Fruit fly (Drosophila melanogaster) whole organism, prepupa: ENCODE measurements around the gene atms.

Experiments
- Blimp-1 ChIP-seq: fragments of 200-800 bp; sonication (Bioruptor generic); optimal IDR thresholded peaks from 3 replicates; lab custom pipeline; 2017; ENCODE audit warnings: missing biosample characterization, missing genetic modification characterization, mild to moderate bottlenecking, moderate library complexity, missing genetic modification reagents
- CG10631 ChIP-seq: fragments of 200-800 bp; sonication (Bioruptor generic); optimal IDR thresholded peaks from 2 replicates; lab custom pipeline; 2016; ENCODE audit warnings: missing biosample characterization, missing genetic modification characterization
- CG10669 ChIP-seq: fragments of 200-800 bp; sonication (Bioruptor generic); optimal IDR thresholded peaks from 3 replicates; lab custom pipeline; 2018; ENCODE audit warnings: missing biosample characterization, mild to moderate bottlenecking, missing genetic modification characterization, moderate library complexity
- CG11294 ChIP-seq: fragments of 200-800 bp; sonication (Bioruptor generic); IDR thresholded peaks from 2 replicates; pipeline ENCODE4 v1.3.6; 2022; ENCODE audit warnings: missing biosample characterization, missing genetic modification characterization
- CG11902 ChIP-seq: fragments of 200-800 bp; sonication (Bioruptor generic); optimal IDR thresholded peaks from 3 replicates; lab custom pipeline; 2016; ENCODE audit warnings: missing biosample characterization, missing genetic modification characterization
- CG15336 ChIP-seq: fragments of 200-800 bp; sonication (Bioruptor generic); IDR thresholded peaks from 2 replicates; pipeline ENCODE4 v1.3.6; 2022; ENCODE audit warnings: missing biosample characterization, missing genetic modification characterization
- CG16779 ChIP-seq: fragments of 200-800 bp; sonication (Bioruptor generic); optimal IDR thresholded peaks from 3 replicates; lab custom pipeline; 2017; ENCODE audit warnings: missing biosample characterization, mild to moderate bottlenecking, missing genetic modification characterization
- CG3032 ChIP-seq: fragments of 200-800 bp; optimal IDR thresholded peaks from 2 replicates; lab custom pipeline; 2019; ENCODE audit warnings: missing biosample characterization, mild to moderate bottlenecking, missing genetic modification characterization, moderate library complexity
- CG31627 ChIP-seq: fragments of 200-800 bp; sonication (Bioruptor generic); optimal IDR thresholded peaks from 3 replicates; lab custom pipeline; 2016; ENCODE audit warnings: missing biosample characterization, missing genetic modification characterization
- CG34406 ChIP-seq: fragments of 200-800 bp; sonication (Bioruptor generic); optimal IDR thresholded peaks from 3 replicates; lab custom pipeline; 2016; ENCODE audit warnings: missing biosample characterization, missing genetic modification characterization
- CG3919 ChIP-seq: fragments of 200-800 bp; sonication (Bioruptor generic); optimal IDR thresholded peaks from 3 replicates; lab custom pipeline; 2016; ENCODE audit warnings: missing biosample characterization, missing genetic modification characterization
- CG4318 ChIP-seq: fragments of 200-800 bp; sonication (Bioruptor generic); optimal IDR thresholded peaks from 3 replicates; lab custom pipeline; 2017; ENCODE audit warnings: missing biosample characterization, mild to moderate bottlenecking, missing genetic modification characterization
- CG6163 ChIP-seq: fragments of 200-800 bp; sonication (Bioruptor generic); IDR thresholded peaks from 3 replicates; pipeline ENCODE4 v1.3.6; 2022; ENCODE audit warnings: missing biosample characterization, missing genetic modification characterization
- CG6276 ChIP-seq: fragments of 200-800 bp; sonication (Bioruptor generic); optimal IDR thresholded peaks from 2 replicates; lab custom pipeline; 2017; ENCODE audit warnings: missing biosample characterization, mild to moderate bottlenecking, missing genetic modification characterization
- CG6792 ChIP-seq: fragments of 200-800 bp; sonication (Bioruptor generic); optimal IDR thresholded peaks from 3 replicates; lab custom pipeline; 2016; ENCODE audit warnings: missing biosample characterization, missing genetic modification characterization
- CG6854 ChIP-seq: fragments of 200-800 bp; sonication (Bioruptor generic); optimal IDR thresholded peaks from 2 replicates; lab custom pipeline; 2017; ENCODE audit warnings: missing biosample characterization, mild to moderate bottlenecking, missing genetic modification characterization
- CG7368 ChIP-seq: fragments of 200-800 bp; sonication (Bioruptor generic); optimal IDR thresholded peaks from 3 replicates; lab custom pipeline; 2016; ENCODE audit warnings: missing biosample characterization, missing genetic modification characterization
- CG8119 ChIP-seq: fragments of 200-800 bp; sonication (Bioruptor generic); IDR thresholded peaks from 3 replicates; pipeline ENCODE4 v1.3.6; 2022; ENCODE audit warnings: missing biosample characterization, missing genetic modification characterization
- CG8319 ChIP-seq: fragments of 200-800 bp; sonication (Bioruptor generic); optimal IDR thresholded peaks from 3 replicates; lab custom pipeline; 2016; ENCODE audit warnings: missing biosample characterization, missing genetic modification characterization
- CG8632 ChIP-seq: fragments of 200-800 bp; sonication (Bioruptor generic); optimal IDR thresholded peaks from 3 replicates; lab custom pipeline; 2016; ENCODE audit warnings: missing biosample characterization, missing genetic modification characterization
- CG9139 ChIP-seq: fragments of 200-800 bp; sonication (Bioruptor generic); optimal IDR thresholded peaks from 3 replicates; lab custom pipeline; 2017; ENCODE audit warnings: missing biosample characterization, mild to moderate bottlenecking, missing genetic modification characterization
- Eip75B ChIP-seq: fragments of 200-800 bp; sonication (Bioruptor generic); optimal IDR thresholded peaks from 3 replicates; lab custom pipeline; 2016; ENCODE audit warnings: missing biosample characterization, missing genetic modification characterization
- Eip78C ChIP-seq: fragments of 200-800 bp; sonication (Bioruptor generic); peaks from one replicate; lab custom pipeline; 2016; ENCODE audit warnings: missing biosample characterization, missing genetic modification characterization
- Eip93F ChIP-seq: fragments of 200-800 bp; sonication (Bioruptor generic); optimal IDR thresholded peaks from 2 replicates; lab custom pipeline; 2016; ENCODE audit warnings: missing biosample characterization, mild to moderate bottlenecking, missing genetic modification characterization
- Ets21C ChIP-seq: fragments of 200-800 bp; sonication (Bioruptor generic); optimal IDR thresholded peaks from 3 replicates; lab custom pipeline; 2016; ENCODE audit warnings: missing biosample characterization, missing genetic modification characterization
- Ets96B ChIP-seq: fragments of 200-800 bp; optimal IDR thresholded peaks from 2 replicates; lab custom pipeline; 2019; ENCODE audit warnings: missing biosample characterization, mild to moderate bottlenecking, missing genetic modification characterization, moderate library complexity
- Gug ChIP-seq: fragments of 200-800 bp; sonication (Bioruptor generic); IDR thresholded peaks from 2 replicates; pipeline ENCODE4 v1.3.6; 2022; ENCODE audit warnings: missing biosample characterization, missing genetic modification characterization
- Hr39 ChIP-seq: fragments of 200-800 bp; sonication (Bioruptor generic); optimal IDR thresholded peaks from 2 replicates; lab custom pipeline; 2016; ENCODE audit warnings: missing biosample characterization, missing genetic modification characterization
- Met ChIP-seq: fragments of 200-800 bp; sonication (Bioruptor generic); optimal IDR thresholded peaks from 3 replicates; lab custom pipeline; 2016; ENCODE audit warnings: missing biosample characterization, missing genetic modification characterization
- OdsH ChIP-seq: fragments of 200-800 bp; sonication (Bioruptor generic); optimal IDR thresholded peaks from 3 replicates; lab custom pipeline; 2016; ENCODE audit warnings: missing biosample characterization, missing genetic modification characterization
- Sox102F ChIP-seq: fragments of 200-800 bp; sonication (Bioruptor generic); optimal IDR thresholded peaks from 2 replicates; lab custom pipeline; 2016; ENCODE audit warnings: missing biosample characterization, mild to moderate bottlenecking, missing genetic modification characterization
- Sox14 ChIP-seq: fragments of 200-800 bp; sonication (Bioruptor generic); optimal IDR thresholded peaks from 3 replicates; lab custom pipeline; 2016; ENCODE audit warnings: missing biosample characterization, missing genetic modification characterization
- Sox15 ChIP-seq: fragments of 200-800 bp; sonication (Bioruptor generic); optimal IDR thresholded peaks from 3 replicates; lab custom pipeline; 2016; ENCODE audit warnings: missing biosample characterization, missing genetic modification characterization
- achi ChIP-seq: fragments of 200-800 bp; sonication (Bioruptor generic); optimal IDR thresholded peaks from 3 replicates; lab custom pipeline; 2016; ENCODE audit warnings: missing biosample characterization, missing genetic modification characterization
- cyc ChIP-seq: fragments of 200-800 bp; sonication (Bioruptor generic); optimal IDR thresholded peaks from 3 replicates; lab custom pipeline; 2016; ENCODE audit warnings: missing biosample characterization, missing genetic modification characterization
- dac ChIP-seq: fragments of 200-800 bp; sonication (Bioruptor generic); optimal IDR thresholded peaks from 2 replicates; lab custom pipeline; 2017; ENCODE audit warnings: missing biosample characterization, mild to moderate bottlenecking, missing genetic modification characterization
- eg ChIP-seq: fragments of 200-800 bp; sonication (Bioruptor generic); IDR thresholded peaks from 3 replicates; pipeline ENCODE4 v1.3.6; 2022; ENCODE audit warnings: missing biosample characterization, missing genetic modification characterization
- esn ChIP-seq: fragments of 200-800 bp; sonication (Bioruptor generic); optimal IDR thresholded peaks from 2 replicates; lab custom pipeline; 2016; ENCODE audit warnings: missing biosample characterization, mild to moderate bottlenecking, missing genetic modification characterization, moderate library complexity
- fd59A ChIP-seq: fragments of 200-800 bp; sonication (Bioruptor generic); optimal IDR thresholded peaks from 2 replicates; lab custom pipeline; 2017; ENCODE audit warnings: missing biosample characterization, mild to moderate bottlenecking, missing genetic modification characterization, missing genetic modification reagents
- fd85E ChIP-seq: fragments of 200-800 bp; sonication (Bioruptor generic); optimal IDR thresholded peaks from 3 replicates; lab custom pipeline; 2016; ENCODE audit warnings: missing biosample characterization, missing genetic modification characterization
- lz ChIP-seq: fragments of 200-800 bp; sonication (Bioruptor generic); optimal IDR thresholded peaks from 3 replicates; lab custom pipeline; 2016; ENCODE audit warnings: missing biosample characterization, missing genetic modification characterization
- net ChIP-seq: fragments of 200-800 bp; sonication (Bioruptor generic); optimal IDR thresholded peaks from 3 replicates; lab custom pipeline; 2016; ENCODE audit warnings: missing biosample characterization, missing genetic modification characterization
- pdm3 ChIP-seq: fragments of 200-800 bp; sonication (Bioruptor generic); optimal IDR thresholded peaks from 3 replicates; lab custom pipeline; 2016; ENCODE audit warnings: missing biosample characterization, missing genetic modification characterization
- salr ChIP-seq, 2 experiments: fragments of 200-800 bp; sonication (Bioruptor generic); optimal IDR thresholded peaks; 3 replicates each; lab custom pipeline; 2016 to 2018; ENCODE audit warnings: missing biosample characterization in 2 of 2, missing genetic modification characterization in 2 of 2, mild to moderate bottlenecking in 1 of 2
- spab ChIP-seq: fragments of 200-800 bp; sonication (Bioruptor generic); optimal IDR thresholded peaks from 2 replicates; lab custom pipeline; 2017; ENCODE audit warnings: missing biosample characterization, mild to moderate bottlenecking, missing genetic modification characterization, missing genetic modification reagents
- ss ChIP-seq, 2 experiments: fragments of 200-800 bp; sonication (Bioruptor generic); optimal IDR thresholded peaks; 2 replicates in 1 of 2; 3 replicates in 1 of 2; lab custom pipeline; 2017 to 2018; ENCODE audit warnings: mild to moderate bottlenecking in 2 of 2, missing biosample characterization in 2 of 2, missing genetic modification characterization in 2 of 2, moderate library complexity in 1 of 2
- svp ChIP-seq: fragments of 200-800 bp; sonication (Bioruptor generic); peaks from one replicate; lab custom pipeline; 2016; ENCODE audit warnings: missing biosample characterization, missing genetic modification characterization
- topi ChIP-seq: fragments of 200-800 bp; sonication (Bioruptor generic); optimal IDR thresholded peaks from 3 replicates; lab custom pipeline; 2016; ENCODE audit warnings: missing biosample characterization, missing genetic modification characterization
- vri ChIP-seq: fragments of 200-800 bp; sonication (Bioruptor generic); optimal IDR thresholded peaks from 3 replicates; lab custom pipeline; 2016; ENCODE audit warnings: missing biosample characterization, mild to moderate bottlenecking, missing genetic modification characterization

The atms gene

dm6 chr3R:4746189-4746771 is 3.6 kb upstream of the atms start:
- TF ChIP-seq Blimp-1 (GFP tag; lab: Kevin White, UChicago): no peak
- TF ChIP-seq CG9139 (GFP tag; lab: Kevin White, UChicago): no peak
- no peak for TF ChIP-seq Eip78C (GFP tag; lab: Kevin White, UChicago)
- TF ChIP-seq Eip93F (GFP tag; lab: Kevin White, UChicago): no peak
- no peak for TF ChIP-seq CG10631 (GFP tag; lab: Kevin White, UChicago)
- TF ChIP-seq salr (GFP tag; optimal IDR thresholded peaks at IDR 0.05; lab: Kevin White, UChicago): no peak
- no peak for TF ChIP-seq CG6276
- no peak for TF ChIP-seq CG6163 (GFP tag; lab: Robert Waterston, UW)
- no peak for TF ChIP-seq CG6792 (GFP tag; lab: Kevin White, UChicago)
- no peak for TF ChIP-seq dac (GFP tag; lab: Kevin White, UChicago)
- TF ChIP-seq OdsH: no peak
- no peak for TF ChIP-seq Ets96B
- TF ChIP-seq achi: no peak

dm6 chr3R:4747292-4747691 is 2.5 kb upstream of the atms start:
- TF ChIP-seq OdsH (no peak), eg (GFP tag; lab: Robert Waterston, UW) (0 out of 3 replicates have a peak, but pooled peaks have one; percentile 33), fd59A (GFP tag; lab: Kevin White, UChicago) (no peak), Sox14 (GFP tag; lab: Kevin White, UChicago) (no peak), CG7368 (GFP tag; lab: Kevin White, UChicago) (no peak), CG15336 (GFP tag; lab: Robert Waterston, UW) (peak; percentile 47; the same call in 1 of the 2 replicates), Ets96B (peak; percentile 11), topi (GFP tag; lab: Kevin White, UChicago) (no peak), Ets21C (GFP tag; lab: Kevin White, UChicago) (no peak), cyc (no peak), CG11902 (GFP tag; lab: Kevin White, UChicago) (no peak), esn (no peak), net (GFP tag; lab: Kevin White, UChicago) (peak; percentile 21), CG10669 (GFP tag; lab: Kevin White, UChicago) (peak; percentile 47), lz (no peak), CG9139 (GFP tag; lab: Kevin White, UChicago) (no peak), CG8119 (GFP tag; lab: Robert Waterston, UW) (peak; percentile 49), svp (no peak), CG6792 (GFP tag; lab: Kevin White, UChicago) (no peak), CG6854 (GFP tag; lab: Kevin White, UChicago) (no peak), pdm3 (GFP tag; lab: Kevin White, UChicago) (no peak), Blimp-1 (GFP tag; lab: Kevin White, UChicago) (no peak), CG31627 (no peak), CG3919 (GFP tag; lab: Kevin White, UChicago) (no peak), CG4318 (GFP tag; lab: Kevin White, UChicago) (peak; percentile 10), CG8632 (GFP tag; lab: Kevin White, UChicago) (no peak), dac (GFP tag; lab: Kevin White, UChicago) (peak; percentile 13), Sox102F (GFP tag; lab: Kevin White, UChicago) (no peak), Eip75B (no peak), CG3032 (tag; lab: Kevin White, UChicago) (peak; percentile 26), CG34406 (no peak), ss (GFP tag; optimal IDR thresholded peaks at IDR 0.05; lab: Kevin White, UChicago) (no peak), CG11294 (GFP tag; lab: Robert Waterston, UW) (no peak), salr (GFP tag; optimal IDR thresholded peaks at IDR 0.05; lab: Kevin White, UChicago) (no peak), CG8319 (GFP tag; lab: Kevin White, UChicago) (no peak), Hr39 (GFP tag; lab: Kevin White, UChicago) (no peak), fd85E (GFP tag; lab: Kevin White, UChicago) (no peak), vri (GFP tag; lab: Kevin White, UChicago) (no peak), achi (no peak), Sox15 (GFP tag; lab: Kevin White, UChicago) (no peak), Eip78C (GFP tag; lab: Kevin White, UChicago) (peak; percentile 51), Gug (0 out of 2 replicates have a peak, but pooled peaks have one; percentile 29), Met (GFP tag; lab: Kevin White, UChicago) (no peak), CG16779 (tag; lab: Kevin White, UChicago) (no peak), spab (GFP tag; lab: Kevin White, UChicago) (no peak)
